Worm (Caenorhabditis elegans) whole organism, L1 larva: ENCODE measurements around the gene C51E3.6.

Experiments
- C16A3.4 ChIP-seq: fragments of 150-350 bp; optimal IDR thresholded peaks from 2 replicates; lab custom pipeline; 2014; ENCODE audit warnings: missing biosample characterization, missing genetic modification characterization
- ceh-82 ChIP-seq, 3 experiments: fragments of 150-350 bp in 1 of 3; sonication (generic microtip) in 2 of 3; optimal IDR thresholded peaks; 2 replicates each; lab custom pipeline; 2014 to 2017; ENCODE audit warnings: missing biosample characterization in 3 of 3, missing genetic modification characterization in 3 of 3
- dpl-1 ChIP-seq, 3 experiments: fragments of 150-350 bp in 2 of 3; sonication (generic microtip) in 1 of 3; optimal IDR thresholded peaks; 2 replicates each; lab custom pipeline; 2014 to 2017; ENCODE audit warnings: missing biosample characterization in 3 of 3, missing genetic modification characterization in 3 of 3, missing genetic modification reagents in 3 of 3
- efl-1 ChIP-seq, 4 experiments: fragments of 150-350 bp; optimal IDR thresholded peaks in 3 of 4; peaks in 1 of 4; 1 replicate in 1 of 4; 2 replicates in 3 of 4; lab custom pipeline; 2014; ENCODE audit warnings: missing biosample characterization in 2 of 4, missing genetic modification characterization in 2 of 4, missing genetic modification reagents in 2 of 4
- efl-3 ChIP-seq: fragments of 200-800 bp; sonication (Bioruptor generic); optimal IDR thresholded peaks from 2 replicates; lab custom pipeline; 2018; ENCODE audit warnings: mild to moderate bottlenecking, missing genetic modification characterization, missing compliant biosample characterization
- elt-2 ChIP-seq: sonication (generic microtip); optimal IDR thresholded peaks from 2 replicates; lab custom pipeline; 2016; ENCODE audit warnings: missing genetic modification characterization, mild to moderate bottlenecking, inconsistent platforms, missing compliant biosample characterization, missing genetic modification reagents
- elt-3 ChIP-seq, 6 experiments: fragments of 150-350 bp in 1 of 6; sonication (generic microtip); optimal IDR thresholded peaks; 2 replicates each; lab custom pipeline; 2017 to 2018; ENCODE audit warnings: missing biosample characterization in 6 of 6, missing genetic modification characterization in 6 of 6, inconsistent platforms in 1 of 6
- ets-5 ChIP-seq: fragments of 200-800 bp; sonication (Bioruptor generic); IDR thresholded peaks from 2 replicates; pipeline ENCODE4 v1.3.6; 2022; ENCODE audit warnings: missing genetic modification characterization, missing compliant biosample characterization
- fkh-4 ChIP-seq: sonication (generic microtip); optimal IDR thresholded peaks from 2 replicates; lab custom pipeline; 2016; ENCODE audit warnings: missing compliant biosample characterization, missing genetic modification characterization, borderline replicate concordance
- hlh-17 ChIP-seq: fragments of 200-800 bp; sonication (Bioruptor generic); optimal IDR thresholded peaks from 2 replicates; lab custom pipeline; 2018; ENCODE audit warnings: missing genetic modification characterization, mild to moderate bottlenecking, missing compliant biosample characterization, moderate library complexity, borderline replicate concordance
- hpl-2 ChIP-seq: fragments of 150-350 bp; optimal IDR thresholded peaks from 2 replicates; lab custom pipeline; 2014; ENCODE audit warnings: missing biosample characterization, missing genetic modification reagents, missing genetic modification characterization
- irx-1 ChIP-seq: sonication (generic microtip); optimal IDR thresholded peaks from 2 replicates; lab custom pipeline; 2016; ENCODE audit warnings: missing genetic modification characterization, missing compliant biosample characterization
- lin-13 ChIP-seq: fragments of 150-350 bp; optimal IDR thresholded peaks from 2 replicates; lab custom pipeline; 2014; ENCODE audit warnings: missing biosample characterization, missing genetic modification reagents, missing genetic modification characterization
- lin-15B ChIP-seq: fragments of 150-350 bp; sonication (generic microtip); optimal IDR thresholded peaks from 3 replicates; lab custom pipeline; 2014; ENCODE audit warnings: missing biosample characterization, missing genetic modification characterization
- lsy-2 ChIP-seq, 2 experiments: fragments of 150-350 bp; optimal IDR thresholded peaks; 2 replicates each; lab custom pipeline; 2014; ENCODE audit warnings: missing biosample characterization in 2 of 2, missing genetic modification characterization in 2 of 2
- mab-9 ChIP-seq: fragments of 200-800 bp; sonication (Bioruptor generic); IDR thresholded peaks from 2 replicates; pipeline ENCODE4 v1.3.6; 2022; ENCODE audit warnings: missing genetic modification reagents, missing genetic modification characterization, missing compliant biosample characterization
- mdl-1 ChIP-seq, 2 experiments: fragments of 150-350 bp; optimal IDR thresholded peaks; 2 replicates each; lab custom pipeline; 2014 to 2017; ENCODE audit warnings: missing biosample characterization in 2 of 2, missing genetic modification characterization in 2 of 2, inconsistent platforms in 1 of 2
- nhr-11 ChIP-seq: fragments of 150-350 bp; optimal IDR thresholded peaks from 2 replicates; lab custom pipeline; 2014; ENCODE audit warnings: missing biosample characterization, missing genetic modification characterization
- nhr-12 ChIP-seq: sonication (generic microtip); optimal IDR thresholded peaks from 2 replicates; lab custom pipeline; 2017; ENCODE audit warnings: missing biosample characterization, missing genetic modification characterization
- nhr-20 ChIP-seq: sonication (generic microtip); optimal IDR thresholded peaks from 2 replicates; lab custom pipeline; 2016; ENCODE audit warnings: mild to moderate bottlenecking, missing genetic modification characterization, missing compliant biosample characterization
- nhr-28 ChIP-seq: fragments of 150-350 bp; optimal IDR thresholded peaks from 2 replicates; lab custom pipeline; 2014; ENCODE audit warnings: missing biosample characterization, missing genetic modification characterization
- nhr-71 ChIP-seq: sonication (generic microtip); optimal IDR thresholded peaks from 2 replicates; lab custom pipeline; 2016; ENCODE audit warnings: mild to moderate bottlenecking, missing genetic modification characterization, moderate library complexity, missing compliant biosample characterization
- nhr-84 ChIP-seq: sonication (generic microtip); optimal IDR thresholded peaks from 2 replicates; lab custom pipeline; 2017; ENCODE audit warnings: missing biosample characterization, missing genetic modification characterization
- nhr-85 ChIP-seq: sonication (generic microtip); peaks from one replicate; lab custom pipeline; 2016; ENCODE audit warnings: missing genetic modification characterization, inconsistent platforms, missing compliant biosample characterization
- nhr-90 ChIP-seq: sonication (generic microtip); optimal IDR thresholded peaks from 2 replicates; lab custom pipeline; 2016; ENCODE audit warnings: mild to moderate bottlenecking, missing genetic modification characterization, missing compliant biosample characterization; ENCODE audit not compliant: poor library complexity
- pag-3 ChIP-seq: sonication (generic microtip); optimal IDR thresholded peaks from 2 replicates; lab custom pipeline; 2017; ENCODE audit warnings: missing genetic modification characterization, mild to moderate bottlenecking, missing compliant biosample characterization, antibody characterized with exemption, borderline replicate concordance; ENCODE audit not compliant: insufficient read depth
- snpc-4 ChIP-seq: fragments of 150-350 bp; optimal IDR thresholded peaks from 2 replicates; lab custom pipeline; 2014; ENCODE audit warnings: missing biosample characterization, missing genetic modification characterization
- snu-23 ChIP-seq: sonication (generic microtip); optimal IDR thresholded peaks from 2 replicates; lab custom pipeline; 2016; ENCODE audit warnings: missing genetic modification characterization, missing compliant biosample characterization
- sptf-1 ChIP-seq: fragments of 150-350 bp; optimal IDR thresholded peaks from 2 replicates; lab custom pipeline; 2014; ENCODE audit warnings: missing biosample characterization, missing genetic modification characterization
- sup-37 ChIP-seq: fragments of 200-800 bp; sonication (Bioruptor generic); optimal IDR thresholded peaks from 2 replicates; lab custom pipeline; 2018; ENCODE audit warnings: mild to moderate bottlenecking, missing genetic modification characterization, missing compliant biosample characterization
- tbx-2 ChIP-seq: sonication (generic microtip); optimal IDR thresholded peaks from 2 replicates; lab custom pipeline; 2016; ENCODE audit warnings: missing genetic modification characterization, missing compliant biosample characterization
- unc-62 ChIP-seq: fragments of 150-350 bp; optimal IDR thresholded peaks from 2 replicates; lab custom pipeline; 2014; ENCODE audit warnings: missing biosample characterization, missing genetic modification reagents, missing genetic modification characterization
- ztf-11 ChIP-seq, 2 experiments: sonication (generic microtip); optimal IDR thresholded peaks; 2 replicates each; lab custom pipeline; 2016 to 2017; ENCODE audit warnings: missing genetic modification characterization in 2 of 2, missing biosample characterization in 1 of 2, missing compliant biosample characterization in 1 of 2

The C51E3.6 gene

DNA sequence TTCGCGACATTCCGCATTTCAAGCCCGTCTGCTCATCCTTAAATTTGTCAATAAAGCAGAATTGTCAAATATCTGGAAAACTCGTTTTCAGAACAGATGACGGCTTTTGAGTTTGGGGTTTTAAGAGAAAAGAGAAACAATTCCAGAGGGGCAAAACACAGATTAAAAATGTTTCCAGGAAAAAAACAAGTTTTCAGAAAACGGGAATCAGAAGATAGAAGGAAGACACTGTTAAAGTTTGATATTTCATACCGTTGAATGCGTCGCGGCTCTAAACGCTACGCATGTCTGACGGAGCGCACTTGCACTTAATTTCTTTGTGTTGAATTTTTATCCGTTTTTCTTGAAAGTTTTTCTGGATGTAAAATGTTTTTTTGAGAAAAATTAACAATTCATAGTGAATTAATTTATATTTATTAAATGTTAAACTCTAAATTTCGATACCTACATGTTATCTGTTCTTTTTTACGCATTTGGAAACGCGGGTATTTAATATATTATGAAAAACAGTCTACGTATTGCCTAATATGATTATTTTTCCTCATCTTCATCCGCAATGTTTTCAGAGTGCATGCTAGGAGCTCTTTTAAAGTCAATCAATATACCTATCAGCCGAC is 32.1 kb downstream of the C51E3.6 start, which contains the start of the genes C08B6.18, wdr-20 and C08B6.8 (continued):
- TF ChIP-seq elt-2 = no peak
- TF ChIP-seq nhr-12 (tag; lab: Kevin White, UChicago) = no peak
- TF ChIP-seq lin-15B (tag; lab: Kevin White, UChicago) = peak; percentile 65
- TF ChIP-seq mab-9 = no peak
- no peak for TF ChIP-seq ztf-11 (tag; optimal IDR thresholded peaks at IDR 0.05; lab: Kevin White, UChicago)
- TF ChIP-seq hlh-17 (GFP tag; lab: Kevin White, UChicago) = no peak
- TF ChIP-seq sptf-1 (tag; lab: Kevin White, UChicago) = no peak
- TF ChIP-seq snu-23 (GFP tag; lab: Kevin White, UChicago) = peak; percentile 15
- no peak for TF ChIP-seq lin-13 (GFP tag; lab: Kevin White, UChicago)
- TF ChIP-seq sup-37 (GFP tag; lab: Kevin White, UChicago) = no peak
- TF ChIP-seq mdl-1 (tag; optimal IDR thresholded peaks at IDR 0.05; lab: Kevin White, UChicago) = no peak
- no peak for TF ChIP-seq nhr-85 (tag; lab: Kevin White, UChicago)
- TF ChIP-seq nhr-71 (tag; lab: Kevin White, UChicago) = peak; percentile 3
- TF ChIP-seq fkh-4 (tag; lab: Kevin White, UChicago) = no peak
- TF ChIP-seq efl-3 (GFP tag; lab: Kevin White, UChicago) = no peak
- peak in 1 of 6 experiments; percentile 8 for TF ChIP-seq elt-3 (tag; optimal IDR thresholded peaks at IDR 0.05; lab: Kevin White, UChicago)
- TF ChIP-seq hpl-2 (GFP tag; lab: Kevin White, UChicago) = no peak
- TF ChIP-seq tbx-2 (tag; lab: Kevin White, UChicago) = no peak
- no peak for TF ChIP-seq ets-5 (GFP tag; lab: Robert Waterston, UW)
- TF ChIP-seq unc-62 = no peak
- TF ChIP-seq C16A3.4 (tag; lab: Kevin White, UChicago) = peak; percentile 47
- TF ChIP-seq pag-3 (tag; lab: Kevin White, UChicago) = no peak
- TF ChIP-seq dpl-1 (GFP tag; optimal IDR thresholded peaks at IDR 0.05; lab: Kevin White, UChicago) = peak in 2 of 3 experiments; percentile 21 to 58
- TF ChIP-seq nhr-11 (tag; lab: Kevin White, UChicago) = no peak
- peak; percentile 28 to 30 for TF ChIP-seq efl-1 (optimal IDR thresholded peaks at IDR 0.05; lab: Kevin White, UChicago)
- peak; percentile 42 to 87 for TF ChIP-seq efl-1 (GFP tag; optimal IDR thresholded peaks at IDR 0.05 in 1 of 2; lab: Kevin White, UChicago)
- TF ChIP-seq nhr-90 = no peak
- TF ChIP-seq, all 84 proteins: peak for 13

DNA sequence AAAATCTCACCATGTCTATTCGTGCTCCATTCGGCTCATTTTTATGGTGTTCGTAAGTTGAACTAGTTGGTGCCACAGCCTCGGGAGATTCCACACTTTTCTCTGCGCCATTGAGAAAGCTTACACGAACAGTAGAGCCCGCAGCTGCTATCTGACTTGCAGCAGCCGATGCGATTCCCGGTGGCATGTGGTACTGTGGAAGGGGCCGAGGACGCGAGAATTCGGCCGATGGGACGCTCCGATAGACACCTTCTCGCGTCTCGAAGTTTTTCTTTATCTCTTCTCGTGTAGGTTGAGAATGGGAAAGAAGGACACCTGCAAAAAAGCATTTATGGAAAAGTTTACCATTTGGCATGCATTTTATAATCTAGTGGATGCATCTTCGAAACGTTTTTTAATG is 33.0 kb downstream of the C51E3.6 start:
- TF ChIP-seq snpc-4 (no peak), lsy-2 (tag; optimal IDR thresholded peaks at IDR 0.05; lab: Kevin White, UChicago) (no peak), snu-23 (GFP tag; lab: Kevin White, UChicago) (no peak), nhr-85 (tag; lab: Kevin White, UChicago) (no peak), nhr-20 (tag; lab: Kevin White, UChicago) (no peak), unc-62 (no peak), sup-37 (GFP tag; lab: Kevin White, UChicago) (no peak), nhr-28 (no peak), lin-13 (GFP tag; lab: Kevin White, UChicago) (no peak), nhr-90 (no peak), nhr-84 (no peak)

DNA sequence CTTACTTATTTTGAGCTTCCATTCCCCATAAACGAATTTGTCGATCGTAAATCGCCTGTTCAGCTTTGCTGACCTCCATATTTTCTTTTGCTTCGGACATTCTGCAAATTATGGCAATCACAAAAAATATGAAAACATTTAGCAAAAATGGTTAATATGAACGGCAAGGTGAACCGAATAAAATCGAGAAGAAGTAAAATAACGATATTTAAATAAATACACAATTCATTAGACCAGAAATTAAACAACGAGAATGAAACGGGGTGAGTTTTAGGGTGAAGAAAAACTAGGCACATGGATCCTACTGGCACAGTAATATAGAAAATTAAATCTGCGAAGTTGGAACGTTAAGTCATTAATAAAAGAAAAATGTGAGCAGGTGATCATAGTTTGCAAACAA is 36.1 kb downstream of the C51E3.6 start, which contains the start of gene aos-1:
TSS of gene aos-1 (minus strand) at position 101 of the 400 bp plus-strand sequence.
- no peak for TF ChIP-seq irx-1
- TF ChIP-seq sptf-1 (tag; lab: Kevin White, UChicago) = no peak
- TF ChIP-seq ceh-82 (tag; optimal IDR thresholded peaks at IDR 0.05; lab: Kevin White, UChicago) = no peak
- TF ChIP-seq nhr-11 (tag; lab: Kevin White, UChicago) = no peak
- TF ChIP-seq, all 84 proteins: peak for 0
